Worm (Caenorhabditis elegans) whole organism, midembryonic: ENCODE data around the gene flh-3.
"Not testable (repeated sequence)": the region's sequence is repeated elsewhere in the genome, so short reads cannot be mapped to it uniquely, and the experiment has no call there.

ENCODE experiments used
- T22C8.4 ChIP-seq: fragments of 200-800 bp; sonication (Bioruptor generic); IDR thresholded peaks from 2 replicates; pipeline ENCODE4 v1.3.6; 2022; ENCODE audit warnings: missing genetic modification characterization, missing compliant biosample characterization
- cog-1 ChIP-seq: sonication (generic microtip); optimal IDR thresholded peaks from 2 replicates; lab custom pipeline; 2016; ENCODE audit warnings: missing genetic modification characterization, missing compliant biosample characterization
- flt-1 ChIP-seq: fragments of 200-800 bp; sonication (Bioruptor generic); IDR thresholded peaks from 2 replicates; pipeline ENCODE4 v1.3.6; 2022; ENCODE audit warnings: missing genetic modification characterization, missing compliant biosample characterization
- klf-2 ChIP-seq: fragments of 200-800 bp; sonication (Bioruptor generic); conservative IDR thresholded peaks from 2 replicates; pipeline ENCODE4 v1.3.6; 2022; ENCODE audit warnings: missing genetic modification reagents, missing genetic modification characterization, missing compliant biosample characterization
- med-1 ChIP-seq: sonication (generic microtip); optimal IDR thresholded peaks from 2 replicates; lab custom pipeline; 2017; ENCODE audit warnings: missing genetic modification characterization, mild to moderate bottlenecking, missing compliant biosample characterization, antibody characterized with exemption, missing genetic modification reagents; ENCODE audit not compliant: insufficient read depth
- ref-1 ChIP-seq: fragments of 200-800 bp; sonication (Bioruptor generic); conservative IDR thresholded peaks from 2 replicates; pipeline ENCODE4 v1.3.6; 2022; ENCODE audit warnings: missing genetic modification reagents, missing genetic modification characterization, missing compliant biosample characterization
- tab-1 ChIP-seq: fragments of 200-800 bp; sonication (Bioruptor generic); IDR thresholded peaks from 2 replicates; pipeline ENCODE4 v1.3.6; 2022; ENCODE audit warnings: missing genetic modification characterization, missing compliant biosample characterization
- ztf-23 ChIP-seq: fragments of 200-800 bp; sonication (Bioruptor generic); IDR thresholded peaks from 2 replicates; pipeline ENCODE4 v1.3.6; 2022; ENCODE audit warnings: missing genetic modification reagents, missing genetic modification characterization, missing compliant biosample characterization
- ztf-29 ChIP-seq: fragments of 200-800 bp; sonication (Bioruptor generic); IDR thresholded peaks from 2 replicates; pipeline ENCODE4 v1.3.6; 2022; ENCODE audit warnings: missing genetic modification reagents, missing genetic modification characterization, missing compliant biosample characterization

The flh-3 gene

ce11 chrIV:9308975-9309374 is 39.1 kb downstream of the flh-3 start, which contains the start of gene F49C12.6:
TSS of gene F49C12.6 (minus strand) at chrIV:9309075.
- TF ChIP-seq klf-2 (GFP tag; lab: Robert Waterston, UW) (no peak), T22C8.4 (no peak), cog-1 (tag; lab: Kevin White, UChicago) (no peak), med-1 (GFP tag; lab: Kevin White, UChicago) (no peak), ref-1 (GFP tag; lab: Robert Waterston, UW) (no peak), ztf-29 (GFP tag; lab: Robert Waterston, UW) (no peak), flt-1 (GFP tag; lab: Robert Waterston, UW) (no peak)

ce11 chrIV:9310935-9311566 is 41.2 kb downstream of the flh-3 start:
- no peak for TF ChIP-seq T22C8.4
- no peak for TF ChIP-seq tab-1
- TF ChIP-seq flt-1 (GFP tag; lab: Robert Waterston, UW), result no peak
- no peak for TF ChIP-seq ref-1 (GFP tag; lab: Robert Waterston, UW)
- no peak for TF ChIP-seq med-1 (GFP tag; lab: Kevin White, UChicago)
- no peak for TF ChIP-seq ztf-29 (GFP tag; lab: Robert Waterston, UW)
- TF ChIP-seq cog-1 (tag; lab: Kevin White, UChicago), result no peak
- no peak for TF ChIP-seq klf-2 (GFP tag; lab: Robert Waterston, UW)
- no peak for TF ChIP-seq ztf-23 (GFP tag; lab: Robert Waterston, UW)

- not testable (repeated sequence) for TF ChIP-seq cog-1 (tag; lab: Kevin White, UChicago); T22C8.4; med-1 (GFP tag; lab: Kevin White, UChicago)
Observed at ce11 chrIV:9312827-9313226, 42.9 kb downstream of the flh-3 start, which contains the start of gene F49C12.7. TSS of gene F49C12.7 (minus strand) at chrIV:9312927.

ce11 chrIV:9316068-9316681 is 46.3 kb downstream of the flh-3 start, which contains the start of the genes F49C12.9 and rpn-7:
TSS of gene F49C12.9 (minus strand) at chrIV:9316215.
TSS of gene rpn-7 (plus strand) at chrIV:9316631.
- TF ChIP-seq ztf-29 (GFP tag; lab: Robert Waterston, UW) (no peak), tab-1 (peak; percentile 81), klf-2 (GFP tag; lab: Robert Waterston, UW) (no peak; the same call in 1 of the 2 replicates), flt-1 (GFP tag; lab: Robert Waterston, UW) (no peak; the same call in none of the 2 replicates), ref-1 (GFP tag; lab: Robert Waterston, UW) (no peak), cog-1 (tag; lab: Kevin White, UChicago) (peak; percentile 52), med-1 (GFP tag; lab: Kevin White, UChicago) (peak; percentile 86), T22C8.4 (no peak), ztf-23 (GFP tag; lab: Robert Waterston, UW) (peak; percentile 85)

- TF ChIP-seq ztf-23 (GFP tag; lab: Robert Waterston, UW) (no peak), cog-1 (tag; lab: Kevin White, UChicago) (no peak), ref-1 (GFP tag; lab: Robert Waterston, UW) (no peak), ztf-29 (GFP tag; lab: Robert Waterston, UW) (no peak), flt-1 (GFP tag; lab: Robert Waterston, UW) (no peak), T22C8.4 (no peak), tab-1 (no peak), klf-2 (GFP tag; lab: Robert Waterston, UW) (no peak)
Observed at ce11 chrIV:9318147-9318546, 48.3 kb downstream of the flh-3 start.

- no peak for TF ChIP-seq tab-1
- TF ChIP-seq T22C8.4, result no peak
- no peak for TF ChIP-seq med-1 (GFP tag; lab: Kevin White, UChicago)
- TF ChIP-seq klf-2 (GFP tag; lab: Robert Waterston, UW), result no peak
- no peak for TF ChIP-seq flt-1 (GFP tag; lab: Robert Waterston, UW)
- TF ChIP-seq ref-1 (GFP tag; lab: Robert Waterston, UW), result no peak
Observed at ce11 chrIV:9319080-9319479, 49.2 kb downstream of the flh-3 start, which contains the start of the genes F49C12.11 and nemt-1. TSS of gene F49C12.11 (plus strand) at chrIV:9319380. TSS of gene nemt-1 (minus strand) at chrIV:9319439.

ce11 chrIV:9320023-9320422 is 50.1 kb downstream of the flh-3 start:
- TF ChIP-seq cog-1 (tag; lab: Kevin White, UChicago) (no peak), med-1 (GFP tag; lab: Kevin White, UChicago) (no peak), flt-1 (GFP tag; lab: Robert Waterston, UW) (no peak), ztf-23 (GFP tag; lab: Robert Waterston, UW) (no peak), T22C8.4 (no peak), tab-1 (no peak), ztf-29 (GFP tag; lab: Robert Waterston, UW) (no peak), klf-2 (GFP tag; lab: Robert Waterston, UW) (no peak), ref-1 (GFP tag; lab: Robert Waterston, UW) (no peak)

ce11 chrIV:9321039-9321851 is 51.3 kb downstream of the flh-3 start, which contains the start of the genes F49C12.12 and vha-17:
TSS of gene F49C12.12 (minus strand) at chrIV:9321089.
TSS of gene vha-17 (plus strand) at chrIV:9321801.
- 0 out of 2 replicates have a peak, but pooled peaks have one; percentile 46 for TF ChIP-seq T22C8.4
- TF ChIP-seq klf-2 (GFP tag; lab: Robert Waterston, UW), result no peak
- no peak for TF ChIP-seq ref-1 (GFP tag; lab: Robert Waterston, UW)
